Worm (Caenorhabditis elegans): ENCODE results near the gene cest-26.

- TF ChIP-seq lin-38 (GFP tag; IDR thresholded peaks at IDR 0.05) = peak; percentile 72
- no peak for TF ChIP-seq ceh-62 (tag; optimal IDR thresholded peaks at IDR 0.05)
- TF ChIP-seq unc-62 (GFP tag; optimal IDR thresholded peaks at IDR 0.05 in 1 of 2) = peak in 1 of 2 experiments; percentile 28
- TF ChIP-seq unc-62 (tag; optimal IDR thresholded peaks at IDR 0.05) = no peak
- TF ChIP-seq dmd-9 (GFP tag; IDR thresholded peaks at IDR 0.05) = peak; percentile 64; the same call in 1 of the 2 replicates
- TF ChIP-seq mdl-1 (tag; optimal IDR thresholded peaks at IDR 0.05) = peak in 1 of 2 experiments; percentile 63
- peak; percentile 89 for TF ChIP-seq pha-4 (GFP tag; IDR thresholded peaks at IDR 0.05)
- TF ChIP-seq pha-4 (tag; optimal IDR thresholded peaks at IDR 0.05) = no peak
- no peak for TF ChIP-seq lin-13 (GFP tag; optimal IDR thresholded peaks at IDR 0.05)
- no peak for TF ChIP-seq ces-1 (GFP tag; optimal IDR thresholded peaks at IDR 0.05)
- peak; percentile 41 for TF ChIP-seq nhr-28 (tag; optimal IDR thresholded peaks at IDR 0.05)
- TF ChIP-seq R02D3.7 (tag; optimal IDR thresholded peaks at IDR 0.05) = no peak
- peak in 1 of 2 experiments; percentile 60 for TF ChIP-seq lsy-2 (tag; optimal IDR thresholded peaks at IDR 0.05)
- peak; percentile 86 for TF ChIP-seq hmg-1.1 (GFP tag; IDR thresholded peaks at IDR 0.05)
These were observed 6.6 kb upstream of the cest-26 start for ce11 chrX:4444073-4444472.

Measured in whole organism, L4 larva.